Worm (Caenorhabditis elegans) whole organism, L1 larva: Measurements from ENCODE around the gene sma-5.

ENCODE experiments used
- C04F5.9 ChIP-seq: sonication (generic microtip); optimal IDR thresholded peaks from 2 replicates; lab custom pipeline; 2016; ENCODE audit warnings: missing genetic modification characterization, missing compliant biosample characterization
- C16A3.4 ChIP-seq: fragments of 150-350 bp; optimal IDR thresholded peaks from 2 replicates; lab custom pipeline; 2014; ENCODE audit warnings: missing biosample characterization, missing genetic modification characterization
- F16B12.6 ChIP-seq: fragments of 150-350 bp; optimal IDR thresholded peaks from 2 replicates; lab custom pipeline; 2014; ENCODE audit warnings: missing biosample characterization, missing genetic modification characterization
- aha-1 ChIP-seq: fragments of 150-350 bp; optimal IDR thresholded peaks from 2 replicates; lab custom pipeline; 2014; ENCODE audit warnings: missing biosample characterization, missing genetic modification characterization
- aly-2 ChIP-seq: fragments of 150-350 bp; optimal IDR thresholded peaks from 2 replicates; lab custom pipeline; 2014; ENCODE audit warnings: missing biosample characterization, missing genetic modification characterization
- ama-1 ChIP-seq: fragments of 150-350 bp; optimal IDR thresholded peaks from 2 replicates; lab custom pipeline; 2014
- blmp-1 ChIP-seq: fragments of 150-350 bp; optimal IDR thresholded peaks from 2 replicates; lab custom pipeline; 2014; ENCODE audit warnings: missing biosample characterization, missing genetic modification characterization
- ceh-63 ChIP-seq: fragments of 200-800 bp; sonication (Bioruptor generic); optimal IDR thresholded peaks from 2 replicates; lab custom pipeline; 2018; ENCODE audit warnings: mild to moderate bottlenecking, missing genetic modification characterization, missing compliant biosample characterization
- ceh-82 ChIP-seq, 3 experiments: fragments of 150-350 bp in 1 of 3; sonication (generic microtip) in 2 of 3; optimal IDR thresholded peaks; 2 replicates each; lab custom pipeline; 2014 to 2017; ENCODE audit warnings: missing biosample characterization in 3 of 3, missing genetic modification characterization in 3 of 3
- ceh-88 ChIP-seq: fragments of 200-800 bp; sonication (Bioruptor generic); IDR thresholded peaks from 2 replicates; pipeline ENCODE4 v1.3.6; 2022; ENCODE audit warnings: missing genetic modification characterization, missing compliant biosample characterization
- ces-1 ChIP-seq: fragments of 150-350 bp; optimal IDR thresholded peaks from 2 replicates; lab custom pipeline; 2014; ENCODE audit warnings: missing biosample characterization, missing genetic modification reagents, missing genetic modification characterization
- dsc-1 ChIP-seq: sonication (generic microtip); optimal IDR thresholded peaks from 2 replicates; lab custom pipeline; 2016; ENCODE audit warnings: mild to moderate bottlenecking, missing genetic modification characterization, missing compliant biosample characterization
- efl-1 ChIP-seq, 4 experiments: fragments of 150-350 bp; optimal IDR thresholded peaks in 3 of 4; peaks in 1 of 4; 1 replicate in 1 of 4; 2 replicates in 3 of 4; lab custom pipeline; 2014; ENCODE audit warnings: missing biosample characterization in 2 of 4, missing genetic modification characterization in 2 of 4, missing genetic modification reagents in 2 of 4
- egl-13 ChIP-seq: sonication (generic microtip); optimal IDR thresholded peaks from 2 replicates; lab custom pipeline; 2016; ENCODE audit warnings: missing genotype, missing genetic modification reagents, missing genetic modification characterization, missing compliant biosample characterization
- elt-2 ChIP-seq: sonication (generic microtip); optimal IDR thresholded peaks from 2 replicates; lab custom pipeline; 2016; ENCODE audit warnings: missing genetic modification characterization, mild to moderate bottlenecking, inconsistent platforms, missing compliant biosample characterization, missing genetic modification reagents
- elt-3 ChIP-seq, 6 experiments: fragments of 150-350 bp in 1 of 6; sonication (generic microtip); optimal IDR thresholded peaks; 2 replicates each; lab custom pipeline; 2017 to 2018; ENCODE audit warnings: missing biosample characterization in 6 of 6, missing genetic modification characterization in 6 of 6, inconsistent platforms in 1 of 6
- fkh-10 ChIP-seq: sonication (generic microtip); optimal IDR thresholded peaks from 2 replicates; lab custom pipeline; 2017; ENCODE audit warnings: missing biosample characterization, missing genetic modification reagents, missing genetic modification characterization
- fkh-8 ChIP-seq: sonication (generic microtip); optimal IDR thresholded peaks from 2 replicates; lab custom pipeline; 2016; ENCODE audit warnings: mild to moderate bottlenecking, missing genetic modification characterization, missing compliant biosample characterization
- fos-1 ChIP-seq: fragments of 150-350 bp; optimal IDR thresholded peaks from 2 replicates; lab custom pipeline; 2014; ENCODE audit warnings: missing biosample characterization, missing genetic modification characterization
- hpl-2 ChIP-seq: fragments of 150-350 bp; optimal IDR thresholded peaks from 2 replicates; lab custom pipeline; 2014; ENCODE audit warnings: missing biosample characterization, missing genetic modification reagents, missing genetic modification characterization
- lin-14 ChIP-seq: fragments of 200-800 bp; sonication (Bioruptor generic); optimal IDR thresholded peaks from 2 replicates; lab custom pipeline; 2018; ENCODE audit warnings: mild to moderate bottlenecking, missing genetic modification characterization, moderate library complexity, missing compliant biosample characterization
- lin-15B ChIP-seq: fragments of 150-350 bp; sonication (generic microtip); optimal IDR thresholded peaks from 3 replicates; lab custom pipeline; 2014; ENCODE audit warnings: missing biosample characterization, missing genetic modification characterization
- lin-35 ChIP-seq, 2 experiments: fragments of 150-350 bp; optimal IDR thresholded peaks; 2 replicates each; lab custom pipeline; 2014; ENCODE audit warnings: missing biosample characterization in 2 of 2, missing genetic modification characterization in 2 of 2, missing genetic modification reagents in 2 of 2
- lir-3 ChIP-seq: sonication (generic microtip); optimal IDR thresholded peaks from 2 replicates; lab custom pipeline; 2016; ENCODE audit warnings: mild to moderate bottlenecking, missing genetic modification characterization, moderate library complexity, missing compliant biosample characterization; ENCODE audit not compliant: poor library complexity
- lsy-2 ChIP-seq, 2 experiments: fragments of 150-350 bp; optimal IDR thresholded peaks; 2 replicates each; lab custom pipeline; 2014; ENCODE audit warnings: missing biosample characterization in 2 of 2, missing genetic modification characterization in 2 of 2
- mab-9 ChIP-seq: fragments of 200-800 bp; sonication (Bioruptor generic); IDR thresholded peaks from 2 replicates; pipeline ENCODE4 v1.3.6; 2022; ENCODE audit warnings: missing genetic modification reagents, missing genetic modification characterization, missing compliant biosample characterization
- mdl-1 ChIP-seq, 2 experiments: fragments of 150-350 bp; optimal IDR thresholded peaks; 2 replicates each; lab custom pipeline; 2014 to 2017; ENCODE audit warnings: missing biosample characterization in 2 of 2, missing genetic modification characterization in 2 of 2, inconsistent platforms in 1 of 2
- mep-1 ChIP-seq: fragments of 150-350 bp; optimal IDR thresholded peaks from 2 replicates; lab custom pipeline; 2014; ENCODE audit warnings: missing biosample characterization, missing genetic modification characterization
- nhr-11 ChIP-seq: fragments of 150-350 bp; optimal IDR thresholded peaks from 2 replicates; lab custom pipeline; 2014; ENCODE audit warnings: missing biosample characterization, missing genetic modification characterization
- nhr-12 ChIP-seq: sonication (generic microtip); optimal IDR thresholded peaks from 2 replicates; lab custom pipeline; 2017; ENCODE audit warnings: missing biosample characterization, missing genetic modification characterization
- nhr-237 ChIP-seq: fragments of 150-350 bp; optimal IDR thresholded peaks from 2 replicates; lab custom pipeline; 2014; ENCODE audit warnings: missing biosample characterization, missing genetic modification characterization
- nhr-28 ChIP-seq: fragments of 150-350 bp; optimal IDR thresholded peaks from 2 replicates; lab custom pipeline; 2014; ENCODE audit warnings: missing biosample characterization, missing genetic modification characterization
- nhr-47 ChIP-seq: sonication (generic microtip); optimal IDR thresholded peaks from 2 replicates; lab custom pipeline; 2016; ENCODE audit warnings: mild to moderate bottlenecking, missing genetic modification characterization, moderate library complexity, missing compliant biosample characterization
- nhr-76 ChIP-seq: sonication (generic microtip); optimal IDR thresholded peaks from 2 replicates; lab custom pipeline; 2017; ENCODE audit warnings: missing biosample characterization, missing genetic modification characterization
- nhr-85 ChIP-seq: sonication (generic microtip); peaks from one replicate; lab custom pipeline; 2016; ENCODE audit warnings: missing genetic modification characterization, inconsistent platforms, missing compliant biosample characterization
- pqm-1 ChIP-seq: sonication (generic microtip); optimal IDR thresholded peaks from 3 replicates; lab custom pipeline; 2017; ENCODE audit warnings: missing biosample characterization, missing genetic modification characterization
- rnt-1 ChIP-seq: sonication (generic microtip); optimal IDR thresholded peaks from 2 replicates; lab custom pipeline; 2016; ENCODE audit warnings: mild to moderate bottlenecking, missing genetic modification characterization, moderate library complexity, missing compliant biosample characterization
- skn-1 ChIP-seq: fragments of 150-350 bp; optimal IDR thresholded peaks from 2 replicates; lab custom pipeline; 2014; ENCODE audit warnings: missing biosample characterization, missing genetic modification characterization
- snpc-4 ChIP-seq: fragments of 150-350 bp; optimal IDR thresholded peaks from 2 replicates; lab custom pipeline; 2014; ENCODE audit warnings: missing biosample characterization, missing genetic modification characterization
- snu-23 ChIP-seq: sonication (generic microtip); optimal IDR thresholded peaks from 2 replicates; lab custom pipeline; 2016; ENCODE audit warnings: missing genetic modification characterization, missing compliant biosample characterization
- sox-4 ChIP-seq: sonication (generic microtip); optimal IDR thresholded peaks from 2 replicates; lab custom pipeline; 2016; ENCODE audit warnings: missing genetic modification characterization, missing compliant biosample characterization
- swsn-7 ChIP-seq: sonication (generic microtip); optimal IDR thresholded peaks from 2 replicates; lab custom pipeline; 2016; ENCODE audit warnings: missing genetic modification characterization, missing compliant biosample characterization
- tlp-1 ChIP-seq: fragments of 150-350 bp; optimal IDR thresholded peaks from 2 replicates; lab custom pipeline; 2014; ENCODE audit warnings: missing biosample characterization, missing genetic modification characterization
- unc-130 ChIP-seq: fragments of 150-350 bp; optimal IDR thresholded peaks from 2 replicates; lab custom pipeline; 2017; ENCODE audit warnings: missing biosample characterization, missing genetic modification characterization, inconsistent platforms
- unc-86 ChIP-seq: sonication (generic microtip); optimal IDR thresholded peaks from 2 replicates; lab custom pipeline; 2016; ENCODE audit warnings: missing genetic modification characterization, missing compliant biosample characterization
- vab-15 ChIP-seq: sonication (generic microtip); optimal IDR thresholded peaks from 2 replicates; lab custom pipeline; 2017; ENCODE audit warnings: missing genotype, mild to moderate bottlenecking, missing genetic modification characterization, missing compliant biosample characterization
- xbp-1 ChIP-seq: sonication (generic microtip); optimal IDR thresholded peaks from 2 replicates; lab custom pipeline; 2016; ENCODE audit warnings: missing genetic modification characterization, missing compliant biosample characterization
- zag-1 ChIP-seq: fragments of 150-350 bp; optimal IDR thresholded peaks from 2 replicates; lab custom pipeline; 2014; ENCODE audit warnings: missing biosample characterization, missing genetic modification characterization
- ztf-4 ChIP-seq: fragments of 150-350 bp; optimal IDR thresholded peaks from 2 replicates; lab custom pipeline; 2014; ENCODE audit warnings: missing biosample characterization, missing genetic modification characterization

The sma-5 gene

DNA sequence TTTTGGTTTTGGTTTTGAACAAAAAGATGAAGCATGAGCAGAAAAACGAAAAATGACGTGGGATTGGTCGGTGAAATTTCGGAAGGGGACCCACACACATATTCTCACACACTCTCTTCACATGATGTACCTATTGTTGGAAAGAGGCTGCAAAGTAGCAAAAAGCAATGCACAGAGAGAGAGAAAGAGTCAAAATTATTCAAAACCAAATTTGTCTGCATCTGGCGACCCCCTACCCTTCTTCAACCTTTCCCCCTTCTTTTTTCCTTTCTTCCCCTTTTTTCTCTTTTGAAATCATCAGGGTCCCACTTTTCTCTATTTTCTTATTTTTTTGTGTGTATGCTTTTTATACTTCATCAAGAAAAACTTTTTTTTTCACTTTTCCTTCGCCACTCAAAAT, 16.1 kb upstream of the sma-5 start:
- TF ChIP-seq lsy-2 (tag; optimal IDR thresholded peaks at IDR 0.05; lab: Kevin White, UChicago) (peak in 1 of 2 experiments; percentile 3), nhr-47 (tag; lab: Kevin White, UChicago) (no peak), egl-13 (tag; lab: Kevin White, UChicago) (no peak), elt-3 (tag; optimal IDR thresholded peaks at IDR 0.05; lab: Kevin White, UChicago) (no peak), efl-1 (optimal IDR thresholded peaks at IDR 0.05; lab: Kevin White, UChicago) (no peak), efl-1 (GFP tag; optimal IDR thresholded peaks at IDR 0.05 in 1 of 2; lab: Kevin White, UChicago) (peak in 1 of 2 experiments; percentile 76), ces-1 (no peak), sox-4 (tag; lab: Kevin White, UChicago) (no peak), lin-14 (GFP tag; lab: Kevin White, UChicago) (peak; percentile 58), fkh-10 (GFP tag; lab: Kevin White, UChicago) (peak; percentile 67)

DNA sequence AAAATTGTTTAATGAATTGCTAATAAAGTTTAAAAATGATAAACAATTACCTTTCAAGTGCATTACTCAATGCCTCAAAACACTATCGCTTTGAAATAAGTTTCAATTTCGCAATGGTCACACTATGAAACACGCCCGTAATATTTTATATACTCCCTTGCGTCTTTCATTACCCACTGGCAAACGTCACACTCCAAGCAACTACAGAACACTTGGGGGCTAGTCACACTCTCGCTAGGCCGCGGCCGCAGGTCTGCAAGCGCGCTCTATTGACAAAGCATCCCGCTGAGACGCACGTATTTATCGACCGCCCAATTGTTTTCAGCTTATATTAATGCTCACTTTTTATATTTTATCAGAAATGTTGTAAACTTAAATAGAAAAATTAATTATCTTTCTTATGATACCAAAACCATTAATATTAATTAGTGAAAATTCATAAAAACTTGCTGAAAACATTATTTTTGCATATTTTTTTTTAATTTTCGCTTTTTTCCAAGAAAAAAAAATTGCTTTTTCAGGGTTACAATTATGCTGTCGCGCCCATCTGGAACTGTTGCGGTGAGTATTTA, 12.6 kb upstream of the sma-5 start, which contains the start of the genes nmat-1 and ucr-2.1:
Gene nmat-1, minus strand, starts transcription at position 136 of the 572 bp plus-strand sequence.
Gene ucr-2.1, plus strand, starts transcription at position 522 of the 572 bp plus-strand sequence.
- TF ChIP-seq dsc-1 (tag; lab: Kevin White, UChicago) (peak; percentile 64), F16B12.6 (tag; lab: Kevin White, UChicago) (peak; percentile 19), egl-13 (tag; lab: Kevin White, UChicago) (peak; percentile 68), nhr-12 (tag; lab: Kevin White, UChicago) (no peak), zag-1 (tag; lab: Kevin White, UChicago) (no peak), nhr-11 (tag; lab: Kevin White, UChicago) (no peak), ama-1 (lab: Kevin White, UChicago) (no peak), aly-2 (tag; lab: Kevin White, UChicago) (no peak), lin-14 (GFP tag; lab: Kevin White, UChicago) (peak; percentile 97), elt-3 (tag; optimal IDR thresholded peaks at IDR 0.05; lab: Kevin White, UChicago) (peak in 3 of 6 experiments; percentile 24 to 79 (median 40)), ceh-88 (no peak), nhr-237 (tag; lab: Kevin White, UChicago) (peak; percentile 35), nhr-76 (tag; lab: Kevin White, UChicago) (no peak), unc-86 (peak; percentile 51), nhr-47 (tag; lab: Kevin White, UChicago) (peak; percentile 81), fkh-10 (GFP tag; lab: Kevin White, UChicago) (no peak), lin-15B (tag; lab: Kevin White, UChicago) (peak; percentile 76), lir-3 (tag; lab: Kevin White, UChicago) (peak; percentile 78), lsy-2 (tag; optimal IDR thresholded peaks at IDR 0.05; lab: Kevin White, UChicago) (peak; percentile 56 to 77), unc-130 (tag; lab: Kevin White, UChicago) (peak; percentile 82), swsn-7 (tag; lab: Kevin White, UChicago) (peak; percentile 80), tlp-1 (tag; lab: Kevin White, UChicago) (no peak), skn-1 (peak; percentile 74), pqm-1 (tag; lab: Kevin White, UChicago) (no peak), elt-2 (tag; lab: Kevin White, UChicago) (peak; percentile 81), snpc-4 (tag; lab: Kevin White, UChicago) (peak; percentile 21), hpl-2 (GFP tag; lab: Kevin White, UChicago) (peak; percentile 75), efl-1 (optimal IDR thresholded peaks at IDR 0.05; lab: Kevin White, UChicago) (peak; percentile 54 to 58), efl-1 (GFP tag; optimal IDR thresholded peaks at IDR 0.05 in 1 of 2; lab: Kevin White, UChicago) (peak in 1 of 2 experiments; percentile 45), mdl-1 (tag; optimal IDR thresholded peaks at IDR 0.05; lab: Kevin White, UChicago) (peak in 1 of 2 experiments; percentile 87), C16A3.4 (tag; lab: Kevin White, UChicago) (peak; percentile 89), aha-1 (peak; percentile 8), nhr-85 (peak; percentile 90), fos-1 (tag; lab: Kevin White, UChicago) (peak; percentile 19), ceh-82 (tag; optimal IDR thresholded peaks at IDR 0.05; lab: Kevin White, UChicago) (peak; percentile 23 to 71 (median 30)), xbp-1 (peak; percentile 87), nhr-28 (no peak), fkh-8 (tag; lab: Kevin White, UChicago) (peak; percentile 73), mab-9 (GFP tag; lab: Robert Waterston, UW) (no peak), rnt-1 (tag; lab: Kevin White, UChicago) (peak; percentile 87), ztf-4 (tag; lab: Kevin White, UChicago) (peak; percentile 44), blmp-1 (peak; percentile 76), ceh-63 (no peak), mep-1 (peak; percentile 88), snu-23 (GFP tag; lab: Kevin White, UChicago) (peak; percentile 91), lin-35 (GFP tag; optimal IDR thresholded peaks at IDR 0.05; lab: Kevin White, UChicago) (peak; percentile 25 to 83), vab-15 (tag; lab: Kevin White, UChicago) (peak; percentile 50), C04F5.9 (peak; percentile 39)
